Fruit fly (Drosophila melanogaster): ENCODE data around the gene CG33116.

Gene CG33116

dm6 chr2L:19583926-19584392 is 50.7 kb downstream of the CG33116 start, which contains the start of the genes PCNA2 and CG10366 (continued):
- TF ChIP-seq CG32006 (GFP tag; optimal IDR thresholded peaks at IDR 0.05) (peak; percentile 38), Smox (GFP tag; optimal IDR thresholded peaks at IDR 0.05) (peak; percentile 47), CG31627 (GFP tag; optimal IDR thresholded peaks at IDR 0.05) (peak; percentile 82), CG15336 (GFP tag; IDR thresholded peaks at IDR 0.05) (no peak), CG6854 (GFP tag; optimal IDR thresholded peaks at IDR 0.05) (no peak), CG6808 (GFP tag; optimal IDR thresholded peaks at IDR 0.05) (no peak), CG3032 (tag; optimal IDR thresholded peaks at IDR 0.05) (peak; percentile 64), pdm3 (GFP tag; optimal IDR thresholded peaks at IDR 0.05) (peak; percentile 69), CG16779 (tag; optimal IDR thresholded peaks at IDR 0.05) (no peak), CG10669 (GFP tag; optimal IDR thresholded peaks at IDR 0.05) (peak; percentile 13), CG7368 (GFP tag; optimal IDR thresholded peaks at IDR 0.05) (peak; percentile 47), Hr38 (GFP tag; optimal IDR thresholded peaks at IDR 0.05) (no peak), Gug (GFP tag; IDR thresholded peaks at IDR 0.05) (no peak; the same call in 1 of the 2 replicates), CG34406 (GFP tag; optimal IDR thresholded peaks at IDR 0.05) (peak; percentile 46), CG8119 (GFP tag; IDR thresholded peaks at IDR 0.05) (no peak), fd59A (GFP tag; optimal IDR thresholded peaks at IDR 0.05) (no peak), ss (GFP tag; optimal IDR thresholded peaks at IDR 0.05) (peak in 1 of 2 experiments; percentile 27), svp (GFP tag) (no peak), CG10631 (GFP tag; optimal IDR thresholded peaks at IDR 0.05) (peak; percentile 55), fkh (GFP tag; optimal IDR thresholded peaks at IDR 0.05) (peak; percentile 91), eg (GFP tag; IDR thresholded peaks at IDR 0.05) (no peak; the same call in 2 of the 3 replicates), CG11294 (GFP tag; IDR thresholded peaks at IDR 0.05) (no peak), Hr39 (GFP tag; optimal IDR thresholded peaks at IDR 0.05) (peak; percentile 82), CG11762 (GFP tag; optimal IDR thresholded peaks at IDR 0.05; ENCODE audit: insufficient read depth) (peak; percentile 23), Sox14 (GFP tag; optimal IDR thresholded peaks at IDR 0.05) (peak; percentile 86), CG9139 (GFP tag; optimal IDR thresholded peaks at IDR 0.05) (no peak)

DNA sequence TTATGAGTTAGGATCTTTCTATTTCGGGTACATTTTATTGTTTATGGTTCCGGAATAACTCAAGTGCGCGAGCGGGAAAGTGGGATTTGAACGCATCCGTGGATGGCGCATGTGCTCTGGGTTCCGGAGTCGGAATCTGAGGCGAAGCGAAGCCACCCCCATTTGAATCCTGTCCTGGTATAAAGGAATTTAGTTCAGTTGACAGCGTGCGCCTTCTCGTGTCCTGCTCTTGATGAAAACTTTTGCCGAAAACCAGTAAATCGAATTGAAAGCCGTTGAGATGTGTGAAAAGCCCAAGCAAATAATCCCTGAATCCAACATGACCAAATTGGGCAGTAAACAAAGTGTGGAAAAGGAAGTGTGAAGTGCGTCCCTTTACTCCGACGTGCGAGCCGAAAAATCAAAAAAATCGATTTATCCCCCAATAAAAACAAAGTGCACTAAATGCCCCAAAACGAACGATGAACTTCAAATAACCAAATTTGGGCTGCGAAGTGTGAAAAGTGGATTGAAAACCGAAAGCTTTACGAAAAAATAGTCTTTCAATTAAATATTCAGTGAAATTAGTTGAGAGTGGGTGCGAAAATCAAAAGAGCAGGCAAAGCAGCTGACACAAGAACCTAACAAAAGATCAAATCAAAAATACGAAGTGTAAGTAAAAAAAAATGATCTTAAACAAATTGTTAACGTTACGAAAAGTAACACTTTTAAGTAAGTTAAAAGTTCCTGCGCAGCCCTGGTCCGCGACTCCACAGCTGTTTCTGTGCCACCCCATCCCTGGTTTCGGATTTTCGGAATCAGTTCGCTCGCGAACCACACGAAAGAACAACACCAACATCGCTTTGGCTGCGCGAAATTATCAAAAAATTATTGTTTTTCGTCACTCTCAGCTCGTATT is 53.4 kb downstream of the CG33116 start, which contains the start of gene Lar:
Gene Lar (plus strand): TSS at position 188 of the 898 bp plus-strand sequence.
- TF ChIP-seq salr (GFP tag; optimal IDR thresholded peaks at IDR 0.05), result no peak
- peak; percentile 56 for TF ChIP-seq esn (GFP tag; optimal IDR thresholded peaks at IDR 0.05)
- TF ChIP-seq acj6 (GFP tag; optimal IDR thresholded peaks at IDR 0.05), result peak; percentile 58
- TF ChIP-seq CG16779 (tag; optimal IDR thresholded peaks at IDR 0.05), result no peak
- TF ChIP-seq fkh (GFP tag; optimal IDR thresholded peaks at IDR 0.05), result no peak
- peak; percentile 55 for TF ChIP-seq Met (GFP tag; optimal IDR thresholded peaks at IDR 0.05)
- no peak for TF ChIP-seq dsx (GFP tag; optimal IDR thresholded peaks at IDR 0.05; ENCODE audit: poor library complexity, severe bottlenecking)
- peak; percentile 5 for TF ChIP-seq CG11762 (GFP tag; optimal IDR thresholded peaks at IDR 0.05; ENCODE audit: insufficient read depth)
- no peak for TF ChIP-seq svp (GFP tag)
- peak; percentile 33; the same call in 1 of the 3 replicates for TF ChIP-seq CG8119 (GFP tag; IDR thresholded peaks at IDR 0.05)
- peak; percentile 63 for TF ChIP-seq lz (GFP tag; optimal IDR thresholded peaks at IDR 0.05)
- peak; percentile 32 for TF ChIP-seq CG8632 (GFP tag; optimal IDR thresholded peaks at IDR 0.05)
- peak; percentile 36 for TF ChIP-seq CG7368 (GFP tag; optimal IDR thresholded peaks at IDR 0.05)
- peak; percentile 45 for TF ChIP-seq Sox15 (GFP tag; optimal IDR thresholded peaks at IDR 0.05)
- peak; percentile 59 for TF ChIP-seq OdsH (GFP tag; optimal IDR thresholded peaks at IDR 0.05)
- TF ChIP-seq CG3032 (tag; optimal IDR thresholded peaks at IDR 0.05), result peak; percentile 47
- no peak for TF ChIP-seq fd85E (GFP tag; optimal IDR thresholded peaks at IDR 0.05)
- TF ChIP-seq Hr38 (GFP tag; optimal IDR thresholded peaks at IDR 0.05), result no peak
- TF ChIP-seq achi (GFP tag; optimal IDR thresholded peaks at IDR 0.05), result peak; percentile 23
- TF ChIP-seq CG10631 (GFP tag; optimal IDR thresholded peaks at IDR 0.05), result peak; percentile 45
- TF ChIP-seq pdm3 (GFP tag; optimal IDR thresholded peaks at IDR 0.05), result peak; percentile 55
- TF ChIP-seq Sox14 (GFP tag; optimal IDR thresholded peaks at IDR 0.05), result peak; percentile 59
- TF ChIP-seq Lpt (GFP tag; optimal IDR thresholded peaks at IDR 0.05), result peak; percentile 45
- peak; percentile 21 for TF ChIP-seq CG11902 (GFP tag; optimal IDR thresholded peaks at IDR 0.05)
- TF ChIP-seq CG4318 (GFP tag; optimal IDR thresholded peaks at IDR 0.05), result no peak
- peak; percentile 40 for TF ChIP-seq Ets21C (GFP tag; optimal IDR thresholded peaks at IDR 0.05)
- TF ChIP-seq CG6276 (GFP tag; optimal IDR thresholded peaks at IDR 0.05), result no peak
- peak; percentile 31 for TF ChIP-seq Ets96B (tag; optimal IDR thresholded peaks at IDR 0.05)
- no peak for TF ChIP-seq Eip78C (GFP tag)
- no peak for TF ChIP-seq CG6808 (GFP tag; optimal IDR thresholded peaks at IDR 0.05)
- TF ChIP-seq CG11294 (GFP tag; IDR thresholded peaks at IDR 0.05), result no peak
- peak; percentile 67 for TF ChIP-seq CG31627 (GFP tag; optimal IDR thresholded peaks at IDR 0.05)
- TF ChIP-seq Eip93F (GFP tag; optimal IDR thresholded peaks at IDR 0.05), result no peak
- no peak for TF ChIP-seq CG1621 (tag; optimal IDR thresholded peaks at IDR 0.05)
